Fruit fly (Drosophila melanogaster): ENCODE measurements around the gene Tsf1.

DNA sequence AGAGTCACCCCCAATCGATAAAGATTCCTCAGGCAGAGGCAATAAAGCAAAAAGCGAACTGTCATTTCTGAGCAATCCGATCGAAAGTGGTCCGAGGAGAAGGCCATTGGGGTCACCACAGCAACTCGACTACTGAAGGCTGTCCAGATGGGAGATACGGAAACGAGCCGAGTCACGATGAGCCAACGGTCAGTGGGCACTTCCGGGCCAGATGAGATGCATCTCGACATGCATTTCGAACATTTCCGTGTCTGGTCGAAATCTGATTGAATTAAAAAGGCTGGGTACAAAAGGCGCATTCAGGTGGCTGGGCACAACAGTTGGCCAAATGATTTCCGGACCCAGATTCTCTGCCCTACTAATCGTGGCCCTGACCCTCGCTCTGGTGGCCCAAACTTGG, 51.7 kb downstream of the Tsf1 start, which contains the start of gene CG32551:
- no peak for TF ChIP-seq fru (GFP tag; optimal IDR thresholded peaks at IDR 0.05)
- no peak for TF ChIP-seq Hr83 (GFP tag; optimal IDR thresholded peaks at IDR 0.05; ENCODE audit: poor library complexity, severe bottlenecking)

Data from whole organism, wandering third instar larva.